Fruit fly (Drosophila melanogaster) whole organism, wandering third instar larva: ENCODE results near the gene GluProRS.

Experiments used
- CG32264 ChIP-seq: fragments of 200-800 bp; sonication (Bioruptor generic); optimal IDR thresholded peaks from 2 replicates; lab custom pipeline; 2016; ENCODE audit warnings: missing biosample characterization, missing genetic modification characterization
- Dfd ChIP-seq: fragments of >200 bp; optimal IDR thresholded peaks from 2 replicates; lab custom pipeline; 2017; ENCODE audit warnings: missing biosample characterization, missing genetic modification characterization
- Hnf4 ChIP-seq: fragments of 200-800 bp; sonication (Bioruptor generic); optimal IDR thresholded peaks from 2 replicates; lab custom pipeline; 2016; ENCODE audit warnings: missing biosample characterization, mild to moderate bottlenecking, missing genetic modification characterization
- Myc ChIP-seq: fragments of >200 bp; optimal IDR thresholded peaks from 2 replicates; lab custom pipeline; 2017
- Vsx2 ChIP-seq: fragments of 200-300, 225-300 bp; sonication (Bioruptor generic); optimal IDR thresholded peaks from 2 replicates; lab custom pipeline; 2018; ENCODE audit warnings: missing biosample characterization, missing genetic modification characterization; ENCODE audit not compliant: partially characterized antibody
- br ChIP-seq: fragments of 200-800 bp; sonication (Bioruptor generic); optimal IDR thresholded peaks from 2 replicates; lab custom pipeline; 2016; ENCODE audit warnings: missing biosample characterization, missing genetic modification characterization
- brk ChIP-seq: fragments of 200-800 bp; sonication (Bioruptor generic); optimal IDR thresholded peaks from 2 replicates; lab custom pipeline; 2016; ENCODE audit warnings: missing biosample characterization, mild to moderate bottlenecking, missing genetic modification characterization
- foxo ChIP-seq, 2 experiments: fragments of 200-800 bp; sonication (Bioruptor generic); optimal IDR thresholded peaks; 2 replicates in 1 of 2; 3 replicates in 1 of 2; lab custom pipeline; 2016 to 2017; ENCODE audit warnings: missing biosample characterization in 2 of 2, missing genetic modification characterization in 2 of 2
- lola ChIP-seq: fragments of >200 bp; optimal IDR thresholded peaks from 2 replicates; lab custom pipeline; 2017; ENCODE audit warnings: missing biosample characterization, missing genetic modification characterization
- pan ChIP-seq: fragments of >200 bp; optimal IDR thresholded peaks from 2 replicates; lab custom pipeline; 2017
- psq ChIP-seq: fragments of 200-800 bp; sonication (Bioruptor generic); optimal IDR thresholded peaks from 3 replicates; lab custom pipeline; 2017; ENCODE audit warnings: missing biosample characterization, mild to moderate bottlenecking, missing genetic modification characterization, moderate library complexity
- usp ChIP-seq: fragments of >200 bp; optimal IDR thresholded peaks from 2 replicates; lab custom pipeline; 2017; ENCODE audit warnings: missing biosample characterization, missing genetic modification characterization

- TF ChIP-seq Vsx2 (GFP tag; lab: Kevin White, UChicago) (no peak), pan (lab: Kevin White, UChicago) (no peak), br (GFP tag; lab: Kevin White, UChicago) (peak; percentile 95), usp (GFP tag; lab: Kevin White, UChicago) (no peak), Hnf4 (GFP tag; lab: Kevin White, UChicago) (peak; percentile 92), CG32264 (GFP tag; lab: Kevin White, UChicago) (peak; percentile 92), Myc (lab: Kevin White, UChicago) (no peak), brk (GFP tag; lab: Kevin White, UChicago) (no peak), lola (GFP tag; lab: Kevin White, UChicago) (no peak), Dfd (GFP tag; lab: Kevin White, UChicago) (no peak), psq (GFP tag; lab: Kevin White, UChicago) (peak; percentile 89), foxo (GFP tag; optimal IDR thresholded peaks at IDR 0.05; lab: Kevin White, UChicago) (peak; percentile 69 to 98)
These were observed 24.3 kb downstream of the GluProRS start, which contains the start of gene CG5854 for dm6 chr3R:23933684-23934575.
